Fruit fly (Drosophila melanogaster) whole organism, adult: ENCODE results near the gene Phlpp.

Experiments used
- CG1620 ChIP-seq: fragments of 200-800 bp; sonication (Bioruptor generic); optimal IDR thresholded peaks from 2 replicates; lab custom pipeline; 2016; ENCODE audit warnings: missing biosample characterization, missing genetic modification characterization
- tj ChIP-seq: fragments of 200-800 bp; sonication (Bioruptor generic); optimal IDR thresholded peaks from 3 replicates; lab custom pipeline; 2017; ENCODE audit warnings: missing biosample characterization, mild to moderate bottlenecking, missing genetic modification characterization, moderate library complexity

dm6 chr2L:19053860-19054515, 4.9 kb upstream of the Phlpp start, which contains the start of gene CG10492:
- TF ChIP-seq tj, result peak; percentile 65
- no peak for TF ChIP-seq CG1620 (GFP tag; lab: Kevin White, UChicago)
